Worm (Caenorhabditis elegans) whole organism, midembryonic: Measurements from ENCODE around the gene C06H5.12.

Experiments used
- med-1 ChIP-seq: sonication (generic microtip); optimal IDR thresholded peaks from 2 replicates; lab custom pipeline; 2017; ENCODE audit warnings: missing genetic modification characterization, mild to moderate bottlenecking, missing compliant biosample characterization, antibody characterized with exemption, missing genetic modification reagents; ENCODE audit not compliant: insufficient read depth
- ztf-23 ChIP-seq: fragments of 200-800 bp; sonication (Bioruptor generic); IDR thresholded peaks from 2 replicates; pipeline ENCODE4 v1.3.6; 2022; ENCODE audit warnings: missing genetic modification reagents, missing genetic modification characterization, missing compliant biosample characterization

DNA sequence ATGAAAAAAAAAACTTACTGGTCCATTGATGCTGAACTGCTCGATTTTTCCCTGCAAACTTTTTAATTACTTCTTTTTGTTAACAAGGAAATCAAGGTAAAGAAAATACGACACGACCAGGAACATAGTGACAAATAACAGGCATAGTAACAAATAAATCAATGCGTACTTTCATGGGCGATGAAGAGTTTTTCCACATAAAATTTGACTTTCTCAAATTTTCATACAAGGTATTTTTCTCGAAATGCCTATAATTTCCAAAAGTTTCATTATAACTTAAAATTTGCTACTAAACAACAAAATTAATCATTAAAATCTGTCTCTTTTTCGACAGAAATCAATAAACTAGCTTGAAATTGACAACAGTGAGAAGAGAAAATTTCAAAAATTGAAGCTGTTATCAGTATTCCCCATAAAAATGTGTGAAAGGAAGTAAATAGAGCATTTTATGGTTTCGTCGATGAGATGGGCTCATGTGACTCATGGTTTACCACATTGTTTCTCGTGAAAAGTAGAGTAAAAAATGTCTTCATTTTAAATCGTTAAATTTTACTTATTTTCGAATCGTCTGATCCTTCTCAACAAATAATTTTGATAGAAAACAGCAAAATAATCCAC lies 2.3 kb downstream of the C06H5.12 start, which contains the start of gene fbxa-156:
- TF ChIP-seq ztf-23 (GFP tag; lab: Robert Waterston, UW) (no peak), med-1 (GFP tag; lab: Kevin White, UChicago) (no peak)
